Worm (Caenorhabditis elegans) whole organism, L3 larva: ENCODE measurements around the gene fubl-3.

ENCODE experiments used
- R02D3.7 ChIP-seq: fragments of 150-350 bp; optimal IDR thresholded peaks from 2 replicates; lab custom pipeline; 2014; ENCODE audit warnings: missing biosample characterization, missing genetic modification characterization
- ZK546.5 ChIP-seq: sonication (generic microtip); optimal IDR thresholded peaks from 2 replicates; lab custom pipeline; 2017; ENCODE audit warnings: missing biosample characterization, missing genetic modification characterization
- aly-2 ChIP-seq: fragments of 150-350 bp; optimal IDR thresholded peaks from 2 replicates; lab custom pipeline; 2014; ENCODE audit warnings: missing biosample characterization, missing genetic modification characterization
- ama-1 ChIP-seq: fragments of 150-350 bp; optimal IDR thresholded peaks from 2 replicates; lab custom pipeline; 2018
- ceh-16 ChIP-seq: sonication (generic microtip); optimal IDR thresholded peaks from 2 replicates; lab custom pipeline; 2017; ENCODE audit warnings: missing biosample characterization, missing genetic modification characterization
- ceh-82 ChIP-seq: fragments of 150-350 bp; optimal IDR thresholded peaks from 2 replicates; lab custom pipeline; 2014; ENCODE audit warnings: missing biosample characterization, missing genetic modification characterization
- ceh-9 ChIP-seq: sonication (generic microtip); optimal IDR thresholded peaks from 2 replicates; lab custom pipeline; 2018; ENCODE audit warnings: missing biosample characterization, missing genetic modification characterization
- egl-27 ChIP-seq: sonication (generic microtip); optimal IDR thresholded peaks from 4 replicates; lab custom pipeline; 2017; ENCODE audit warnings: missing biosample characterization, missing genetic modification reagents, missing genetic modification characterization
- egl-5 ChIP-seq: fragments of 150-350 bp; optimal IDR thresholded peaks from 2 replicates; lab custom pipeline; 2017; ENCODE audit warnings: missing biosample characterization, missing genetic modification reagents, missing genetic modification characterization, inconsistent platforms
- elt-1 ChIP-seq: fragments of 150-350 bp; optimal IDR thresholded peaks from 2 replicates; lab custom pipeline; 2014; ENCODE audit warnings: missing biosample characterization, missing genetic modification characterization
- elt-2 ChIP-seq: sonication (generic microtip); optimal IDR thresholded peaks from 2 replicates; lab custom pipeline; 2016; ENCODE audit warnings: missing genetic modification reagents, mild to moderate bottlenecking, missing genetic modification characterization, missing compliant biosample characterization
- fkh-10 ChIP-seq: sonication (generic microtip); optimal IDR thresholded peaks from 2 replicates; lab custom pipeline; 2017; ENCODE audit warnings: missing biosample characterization, missing genetic modification reagents, missing genetic modification characterization
- fkh-2 ChIP-seq: fragments of 150-350 bp; optimal IDR thresholded peaks from 2 replicates; lab custom pipeline; 2014; ENCODE audit warnings: missing biosample characterization, missing genetic modification reagents, missing genetic modification characterization
- fos-1 ChIP-seq: fragments of 150-350 bp; optimal IDR thresholded peaks from 2 replicates; lab custom pipeline; 2014; ENCODE audit warnings: missing biosample characterization, missing genetic modification characterization
- jun-1 ChIP-seq: fragments of 150-350 bp; optimal IDR thresholded peaks from 2 replicates; lab custom pipeline; 2014; ENCODE audit warnings: missing biosample characterization, missing genetic modification reagents, missing genetic modification characterization
- lin-15B ChIP-seq: fragments of 150-350 bp; optimal IDR thresholded peaks from 2 replicates; lab custom pipeline; 2014; ENCODE audit warnings: missing biosample characterization, missing genetic modification characterization
- lin-39 ChIP-seq: fragments of 150-350 bp; optimal IDR thresholded peaks from 2 replicates; lab custom pipeline; 2018; ENCODE audit warnings: missing biosample characterization, missing genetic modification reagents, missing genetic modification characterization
- mdl-1 ChIP-seq: fragments of 150-350 bp; optimal IDR thresholded peaks from 2 replicates; lab custom pipeline; 2014; ENCODE audit warnings: missing biosample characterization, missing genetic modification characterization
- mml-1 ChIP-seq: fragments of 150-350 bp; sonication (generic microtip); optimal IDR thresholded peaks from 3 replicates; lab custom pipeline; 2014; ENCODE audit warnings: missing biosample characterization, missing genetic modification characterization
- nfya-1 ChIP-seq: sonication (generic microtip); optimal IDR thresholded peaks from 2 replicates; lab custom pipeline; 2017; ENCODE audit warnings: missing genetic modification characterization, mild to moderate bottlenecking, missing compliant biosample characterization, antibody characterized with exemption, moderate library complexity; ENCODE audit not compliant: insufficient read depth
- nhr-237 ChIP-seq: fragments of 150-350 bp; optimal IDR thresholded peaks from 2 replicates; lab custom pipeline; 2014; ENCODE audit warnings: missing biosample characterization, missing genetic modification characterization
- nhr-25 ChIP-seq: sonication (generic microtip); optimal IDR thresholded peaks from 2 replicates; lab custom pipeline; 2017; ENCODE audit warnings: missing biosample characterization, missing genetic modification characterization
- nhr-28 ChIP-seq: fragments of 150-350 bp; optimal IDR thresholded peaks from 2 replicates; lab custom pipeline; 2014; ENCODE audit warnings: missing biosample characterization, missing genetic modification characterization
- nhr-76 ChIP-seq: fragments of 150-350 bp; sonication (generic microtip); optimal IDR thresholded peaks from 5 replicates; lab custom pipeline; 2014; ENCODE audit warnings: missing biosample characterization, missing genetic modification characterization
- nhr-77 ChIP-seq: fragments of 150-350 bp; optimal IDR thresholded peaks from 2 replicates; lab custom pipeline; 2014; ENCODE audit warnings: missing biosample characterization, missing genetic modification characterization
- pha-4 ChIP-seq: fragments of 150-350 bp; optimal IDR thresholded peaks from 2 replicates; lab custom pipeline; 2014; ENCODE audit warnings: missing biosample characterization, missing genetic modification reagents, missing genetic modification characterization
- pqm-1 ChIP-seq: fragments of 150-350 bp; optimal IDR thresholded peaks from 2 replicates; lab custom pipeline; 2017; ENCODE audit warnings: missing biosample characterization, missing genetic modification characterization, inconsistent platforms
- sea-2 ChIP-seq: fragments of 150-350 bp; sonication (generic microtip); optimal IDR thresholded peaks from 4 replicates; lab custom pipeline; 2014; ENCODE audit warnings: missing biosample characterization, missing genetic modification reagents, missing genetic modification characterization
- skn-1 ChIP-seq: fragments of 150-350 bp; optimal IDR thresholded peaks from 2 replicates; lab custom pipeline; 2014; ENCODE audit warnings: missing biosample characterization, missing genetic modification characterization
- snpc-4 ChIP-seq: fragments of 150-350 bp; optimal IDR thresholded peaks from 2 replicates; lab custom pipeline; 2014; ENCODE audit warnings: missing biosample characterization, missing genetic modification characterization
- unc-39 ChIP-seq: sonication (generic microtip); optimal IDR thresholded peaks from 4 replicates; lab custom pipeline; 2017; ENCODE audit warnings: missing biosample characterization, missing genetic modification characterization
- zag-1 ChIP-seq: fragments of 150-350 bp; optimal IDR thresholded peaks from 2 replicates; lab custom pipeline; 2014; ENCODE audit warnings: missing biosample characterization, missing genetic modification characterization
- ztf-4 ChIP-seq: fragments of 150-350 bp; optimal IDR thresholded peaks from 2 replicates; lab custom pipeline; 2014; ENCODE audit warnings: missing biosample characterization, missing genetic modification characterization

Gene fubl-3

ce11 chrX:17396456-17396855 is 37.8 kb upstream of the fubl-3 start, which contains the start of the genes vap-1 and F11C7.2:
Gene vap-1, minus strand, starts transcription at chrX:17396556.
Gene F11C7.2, plus strand, starts transcription at chrX:17396814.
- no peak for TF ChIP-seq aly-2 (tag; lab: Kevin White, UChicago)
- TF ChIP-seq mdl-1 = no peak
- no peak for TF ChIP-seq ceh-16
- TF ChIP-seq nfya-1 (tag; lab: Kevin White, UChicago) = no peak
- TF ChIP-seq mml-1 (tag; lab: Kevin White, UChicago) = no peak
- TF ChIP-seq egl-5 (tag; lab: Kevin White, UChicago) = no peak
- TF ChIP-seq fos-1 (tag; lab: Kevin White, UChicago) = no peak
- TF ChIP-seq lin-39 (tag; lab: Kevin White, UChicago) = no peak

DNA sequence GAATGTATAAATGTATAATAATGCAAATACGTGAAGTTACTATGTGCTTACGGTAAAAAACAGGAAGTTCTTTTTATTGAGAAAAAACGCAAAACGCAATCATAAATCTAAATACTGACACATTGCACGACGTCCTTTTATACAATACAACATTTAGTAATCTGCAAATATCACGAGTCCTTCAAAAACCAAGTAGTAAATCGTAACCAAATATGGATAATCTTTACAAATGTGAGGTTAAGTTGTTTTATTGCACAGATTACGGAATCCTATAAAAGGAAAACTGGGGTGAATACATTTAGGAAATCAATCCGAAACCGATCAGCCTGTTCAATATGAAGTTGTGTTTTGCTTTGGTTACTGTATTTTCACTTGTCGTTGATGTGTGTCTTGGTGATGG is 36.0 kb upstream of the fubl-3 start, which contains the start of gene F11C7.7:
F11C7.7 (plus strand) TSS at position 301 of the 400 bp plus-strand sequence.
- TF ChIP-seq snpc-4 (no peak), nfya-1 (tag; lab: Kevin White, UChicago) (no peak), lin-15B (tag; lab: Kevin White, UChicago) (no peak)

DNA sequence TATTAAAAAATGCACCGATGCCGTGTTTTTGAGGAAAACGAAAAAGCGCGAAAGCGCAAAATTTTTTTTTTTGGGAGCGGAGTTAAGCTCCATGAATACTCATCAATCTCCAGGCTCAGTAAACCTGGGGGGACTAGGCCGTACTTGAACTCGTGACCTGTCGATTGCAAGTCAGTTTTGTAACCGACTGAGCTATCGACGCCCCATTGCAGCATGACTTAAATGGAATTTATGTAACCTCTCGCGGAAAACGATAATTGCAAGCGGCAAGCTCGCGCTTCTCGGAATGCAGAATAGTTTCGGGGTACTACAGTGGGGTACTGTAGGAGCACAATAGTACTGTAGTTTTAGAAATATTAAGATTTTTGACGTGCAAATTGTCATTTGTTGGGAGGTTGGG is 33.8 kb upstream of the fubl-3 start:
- TF ChIP-seq nhr-77 (tag; lab: Kevin White, UChicago) = no peak
- no peak for TF ChIP-seq ceh-82 (tag; lab: Kevin White, UChicago)
- TF ChIP-seq nhr-28 = no peak
- TF ChIP-seq ZK546.5 (tag; lab: Kevin White, UChicago) = no peak
- TF ChIP-seq nhr-237 = no peak
- TF ChIP-seq ceh-9 = no peak
- no peak for TF ChIP-seq jun-1 (tag; lab: Kevin White, UChicago)
- TF ChIP-seq elt-2 (tag; lab: Kevin White, UChicago) = no peak
- TF ChIP-seq fkh-10 (GFP tag; lab: Kevin White, UChicago) = no peak
- no peak for TF ChIP-seq skn-1 (tag; lab: Kevin White, UChicago)
- no peak for TF ChIP-seq ztf-4 (tag; lab: Kevin White, UChicago)

ce11 chrX:17401264-17401663 is 33.0 kb upstream of the fubl-3 start, which contains the start of gene F11C7.6:
Gene F11C7.6, plus strand, starts transcription at chrX:17401564.
- TF ChIP-seq nhr-76 (tag; lab: Kevin White, UChicago) = no peak
- no peak for TF ChIP-seq pha-4 (tag; lab: Kevin White, UChicago)

ce11 chrX:17403058-17403457 is 31.2 kb upstream of the fubl-3 start:
- TF ChIP-seq ztf-4 (tag; lab: Kevin White, UChicago) (no peak), egl-27 (tag; lab: Kevin White, UChicago) (no peak), aly-2 (tag; lab: Kevin White, UChicago) (no peak), mdl-1 (no peak), lin-15B (tag; lab: Kevin White, UChicago) (no peak), sea-2 (no peak), zag-1 (tag; lab: Kevin White, UChicago) (no peak), unc-39 (no peak)

DNA sequence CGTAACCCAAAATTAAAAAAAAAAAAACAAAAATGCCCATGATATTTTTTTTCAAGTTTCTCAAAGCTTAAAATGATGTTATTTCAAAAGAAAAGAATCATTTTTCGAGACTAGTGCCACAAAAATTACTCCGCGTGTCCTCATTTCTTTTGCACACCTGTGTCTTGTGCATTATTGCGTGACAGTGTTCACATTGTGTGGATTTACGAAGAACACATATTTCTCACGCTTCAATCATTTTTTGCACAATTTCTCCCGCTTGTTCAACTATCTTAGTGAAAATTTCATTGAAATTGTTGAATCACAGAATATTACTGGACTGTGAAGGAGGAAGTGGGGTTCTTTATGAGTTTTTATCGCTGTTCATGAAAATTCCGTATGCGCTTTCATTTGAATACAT is 25.4 kb upstream of the fubl-3 start:
- TF ChIP-seq pha-4 (tag; lab: Kevin White, UChicago) (peak; percentile 57), R02D3.7 (tag; lab: Kevin White, UChicago) (peak; percentile 83), ceh-9 (no peak)

ce11 chrX:17412642-17413041 is 21.6 kb upstream of the fubl-3 start:
- TF ChIP-seq zag-1 (tag; lab: Kevin White, UChicago) (no peak), R02D3.7 (tag; lab: Kevin White, UChicago) (no peak)

DNA sequence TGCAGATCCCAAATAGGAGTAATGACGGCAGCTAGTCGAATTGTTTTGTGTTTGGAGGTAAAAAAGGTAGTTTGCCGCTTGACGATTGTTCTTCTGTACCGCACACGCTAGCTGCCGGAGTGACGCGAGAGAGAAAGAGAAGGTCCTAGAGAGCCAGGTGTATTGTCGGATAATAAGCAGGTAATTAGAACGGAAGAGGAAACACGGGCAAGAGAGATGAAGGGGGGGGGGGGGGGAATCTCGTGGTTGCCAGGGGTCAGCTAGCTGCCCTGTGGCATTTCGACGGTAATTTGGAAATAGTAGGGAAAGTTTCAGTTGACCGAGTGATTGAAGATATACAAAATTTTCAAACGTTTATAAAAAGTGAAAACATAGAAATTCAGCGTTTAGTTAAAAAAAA is 20.4 kb upstream of the fubl-3 start, which contains the start of gene crb-1:
crb-1 (minus strand) TSS at position 147 of the 400 bp plus-strand sequence.
- TF ChIP-seq nfya-1 (tag; lab: Kevin White, UChicago) (no peak), pha-4 (tag; lab: Kevin White, UChicago) (no peak), ama-1 (lab: Kevin White, UChicago) (no peak), elt-1 (tag; lab: Kevin White, UChicago) (no peak), lin-15B (tag; lab: Kevin White, UChicago) (no peak), pqm-1 (tag; lab: Kevin White, UChicago) (no peak), jun-1 (tag; lab: Kevin White, UChicago) (no peak), skn-1 (tag; lab: Kevin White, UChicago) (no peak), fos-1 (tag; lab: Kevin White, UChicago) (no peak), fkh-2 (no peak), nhr-25 (no peak), zag-1 (tag; lab: Kevin White, UChicago) (no peak)
